Fruit fly (Drosophila melanogaster) whole organism, wandering third instar larva: ENCODE results near the gene Acsf2.

Source experiments
- Abd-B ChIP-seq: fragments of >200 bp; optimal IDR thresholded peaks from 2 replicates; lab custom pipeline; 2017; ENCODE audit warnings: missing biosample characterization, missing genetic modification characterization
- Myc ChIP-seq: fragments of >200 bp; optimal IDR thresholded peaks from 2 replicates; lab custom pipeline; 2017
- lola ChIP-seq: fragments of >200 bp; optimal IDR thresholded peaks from 2 replicates; lab custom pipeline; 2017; ENCODE audit warnings: missing biosample characterization, missing genetic modification characterization
- psq ChIP-seq: fragments of 200-800 bp; sonication (Bioruptor generic); optimal IDR thresholded peaks from 3 replicates; lab custom pipeline; 2017; ENCODE audit warnings: missing biosample characterization, mild to moderate bottlenecking, missing genetic modification characterization, moderate library complexity

- no peak for TF ChIP-seq Myc
- TF ChIP-seq lola (GFP tag; lab: Kevin White, UChicago) = no peak
- no peak for TF ChIP-seq psq
- TF ChIP-seq Abd-B (GFP tag; lab: Kevin White, UChicago) = no peak
Observed at dm6 chr2L:5353454-5353853, 11.4 kb upstream of the Acsf2 start.
